Fruit fly (Drosophila melanogaster) whole organism, embryonic: Measurements from ENCODE around the gene CG8861.

ENCODE experiments used
- Awh ChIP-seq: fragments of 200-800 bp; sonication (Bioruptor generic); IDR thresholded peaks from 2 replicates; pipeline ENCODE4, ENCODE4 v1.3.6; 2022; ENCODE audit warnings: missing biosample characterization, missing genetic modification characterization
- B-H1 ChIP-seq: fragments of 200-800 bp; sonication (Bioruptor generic); IDR thresholded peaks from 3 replicates; pipeline ENCODE4 v1.3.6; 2022; ENCODE audit warnings: missing biosample characterization, missing genetic modification characterization
- BtbVII ChIP-seq: fragments of 200-800 bp; sonication (Bioruptor generic); optimal IDR thresholded peaks from 3 replicates; lab custom pipeline; 2017; ENCODE audit warnings: missing biosample characterization, mild to moderate bottlenecking, missing genetic modification characterization
- CG10147 ChIP-seq: fragments of 200-800 bp; sonication (Bioruptor generic); optimal IDR thresholded peaks from 2 replicates; lab custom pipeline; 2019; ENCODE audit warnings: missing biosample characterization, mild to moderate bottlenecking, missing genetic modification characterization, moderate library complexity
- CG10209 ChIP-seq: fragments of 200-800 bp; sonication (Bioruptor generic); optimal IDR thresholded peaks from 3 replicates; lab custom pipeline; 2017; ENCODE audit warnings: missing biosample characterization, mild to moderate bottlenecking, missing genetic modification characterization, missing genetic modification reagents
- CG10431 ChIP-seq: fragments of 200-800 bp; sonication (Bioruptor generic); optimal IDR thresholded peaks from 3 replicates; lab custom pipeline; 2018; ENCODE audit warnings: missing biosample characterization, mild to moderate bottlenecking, missing genetic modification characterization
- CG10565 ChIP-seq: fragments of 200-800 bp; sonication (Bioruptor generic); optimal IDR thresholded peaks from 3 replicates; lab custom pipeline; 2016; ENCODE audit warnings: missing biosample characterization, mild to moderate bottlenecking, missing genetic modification characterization
- CG10654 ChIP-seq: fragments of 200-800 bp; sonication (Bioruptor generic); optimal IDR thresholded peaks from 2 replicates; lab custom pipeline; 2016; ENCODE audit warnings: missing biosample characterization, missing genetic modification characterization
- CG11456 ChIP-seq: fragments of 200-800 bp; sonication (Bioruptor generic); IDR thresholded peaks from 3 replicates; pipeline ENCODE4 v1.3.6; 2022; ENCODE audit warnings: missing biosample characterization, missing genetic modification characterization
- CG15073 ChIP-seq: fragments of 200-800 bp; sonication (Bioruptor generic); optimal IDR thresholded peaks from 2 replicates; lab custom pipeline; 2016; ENCODE audit warnings: missing biosample characterization, missing genetic modification characterization
- CG1603 ChIP-seq: fragments of 200-800 bp; sonication (Bioruptor generic); optimal IDR thresholded peaks from 2 replicates; lab custom pipeline; 2019; ENCODE audit warnings: missing biosample characterization, mild to moderate bottlenecking, missing genetic modification characterization, moderate library complexity
- CG17186 ChIP-seq: fragments of 200-800 bp; sonication (Bioruptor generic); optimal IDR thresholded peaks from 3 replicates; lab custom pipeline; 2017; ENCODE audit warnings: missing biosample characterization, missing genetic modification reagents, missing genetic modification characterization
- CG17361 ChIP-seq: fragments of 200-800 bp; sonication (Bioruptor generic); IDR thresholded peaks from 3 replicates; pipeline ENCODE4 v1.3.6; 2022; ENCODE audit warnings: missing biosample characterization, missing genetic modification characterization
- CG17385 ChIP-seq: fragments of 200-800 bp; sonication (Bioruptor generic); optimal IDR thresholded peaks from 3 replicates; lab custom pipeline; 2018; ENCODE audit warnings: missing biosample characterization, mild to moderate bottlenecking, missing genetic modification characterization
- CG18619 ChIP-seq: fragments of 200-800 bp; sonication (Bioruptor generic); optimal IDR thresholded peaks from 3 replicates; lab custom pipeline; 2017; ENCODE audit warnings: missing biosample characterization, mild to moderate bottlenecking, missing genetic modification characterization
- CG2712 ChIP-seq: fragments of 200-800 bp; optimal IDR thresholded peaks from 3 replicates; lab custom pipeline; 2019; ENCODE audit warnings: missing biosample characterization, mild to moderate bottlenecking, missing genetic modification characterization, moderate library complexity
- CG31441 ChIP-seq: fragments of 200-800 bp; sonication (Bioruptor generic); IDR thresholded peaks from 2 replicates; pipeline ENCODE4 v1.3.6; 2022; ENCODE audit warnings: missing biosample characterization, missing genetic modification characterization
- CG6654 ChIP-seq: fragments of 200-800 bp; sonication (Bioruptor generic); optimal IDR thresholded peaks from 2 replicates; lab custom pipeline; 2017; ENCODE audit warnings: missing biosample characterization, mild to moderate bottlenecking, missing genetic modification characterization
- CG7556 ChIP-seq: fragments of 200-800 bp; sonication (Bioruptor generic); optimal IDR thresholded peaks from 2 replicates; lab custom pipeline; 2017; ENCODE audit warnings: missing biosample characterization, mild to moderate bottlenecking, missing genetic modification characterization
- CG7839 ChIP-seq: fragments of 200-800 bp; sonication (Bioruptor generic); optimal IDR thresholded peaks from 3 replicates; lab custom pipeline; 2018; ENCODE audit warnings: missing biosample characterization, mild to moderate bottlenecking, missing genetic modification characterization, moderate library complexity
- CG7963 ChIP-seq: fragments of 200-800 bp; sonication (Bioruptor generic); IDR thresholded peaks from 3 replicates; pipeline ENCODE4 v1.3.6; 2022; ENCODE audit warnings: missing biosample characterization, missing genetic modification characterization; ENCODE audit not compliant: partially characterized antibody
- CG8281 ChIP-seq: fragments of 200-800 bp; sonication (Bioruptor generic); optimal IDR thresholded peaks from 2 replicates; lab custom pipeline; 2018; ENCODE audit warnings: missing biosample characterization, mild to moderate bottlenecking, missing genetic modification characterization, moderate library complexity
- CHES-1-like ChIP-seq: fragments of 200-800 bp; sonication (Bioruptor generic); optimal IDR thresholded peaks from 2 replicates; lab custom pipeline; 2016; ENCODE audit warnings: missing biosample characterization, missing genetic modification characterization
- D19A ChIP-seq: fragments of 200-800 bp; optimal IDR thresholded peaks from 3 replicates; lab custom pipeline; 2019; ENCODE audit warnings: missing biosample characterization, mild to moderate bottlenecking, missing genetic modification characterization, moderate library complexity
- Deaf1 ChIP-seq: fragments of 200-800 bp; optimal IDR thresholded peaks from 3 replicates; lab custom pipeline; 2019; ENCODE audit warnings: missing biosample characterization, mild to moderate bottlenecking, missing genetic modification characterization, moderate library complexity
- Hand ChIP-seq: fragments of 200-800 bp; sonication (Bioruptor generic); optimal IDR thresholded peaks from 2 replicates; lab custom pipeline; 2017; ENCODE audit warnings: mild to moderate bottlenecking, missing biosample characterization, missing genetic modification reagents, missing genetic modification characterization
- Hmx ChIP-seq: fragments of 200-800 bp; sonication (Bioruptor generic); optimal IDR thresholded peaks from 2 replicates; lab custom pipeline; 2016; ENCODE audit warnings: missing biosample characterization, missing genetic modification characterization
- Hr51 ChIP-seq, 2 experiments: fragments of 200-800 bp; sonication (Bioruptor generic); optimal IDR thresholded peaks; 2 replicates in 1 of 2; 3 replicates in 1 of 2; lab custom pipeline; 2016 to 2018; ENCODE audit warnings: missing biosample characterization in 2 of 2, missing genetic modification characterization in 2 of 2, mild to moderate bottlenecking in 1 of 2, moderate library complexity in 1 of 2
- Lim3 ChIP-seq: fragments of 200-800 bp; sonication (Bioruptor generic); IDR thresholded peaks from 2 replicates; pipeline ENCODE4 v1.3.6; 2022; ENCODE audit warnings: missing biosample characterization, missing genetic modification characterization
- crc ChIP-seq: fragments of 200-800 bp; sonication (Bioruptor generic); optimal IDR thresholded peaks from 2 replicates; lab custom pipeline; 2016; ENCODE audit warnings: missing biosample characterization, missing genetic modification characterization
- dmrt99B ChIP-seq: fragments of 200-800 bp; sonication (Bioruptor generic); optimal IDR thresholded peaks from 2 replicates; lab custom pipeline; 2018; ENCODE audit warnings: missing biosample characterization, mild to moderate bottlenecking, missing genetic modification characterization, moderate library complexity
- eyg ChIP-seq: fragments of 200-800 bp; sonication (Bioruptor generic); optimal IDR thresholded peaks from 3 replicates; lab custom pipeline; 2016; ENCODE audit warnings: missing biosample characterization, missing genetic modification characterization
- fd64A ChIP-seq: fragments of 200-800 bp; sonication (Bioruptor generic); optimal IDR thresholded peaks from 3 replicates; lab custom pipeline; 2018; ENCODE audit warnings: missing biosample characterization, mild to moderate bottlenecking, missing genetic modification characterization
- her ChIP-seq: fragments of 200-800 bp; sonication (Bioruptor generic); optimal IDR thresholded peaks from 2 replicates; lab custom pipeline; 2016; ENCODE audit warnings: missing biosample characterization, missing genetic modification characterization
- jumu ChIP-seq: fragments of 200-800 bp; sonication (Bioruptor generic); optimal IDR thresholded peaks from 3 replicates; lab custom pipeline; 2016; ENCODE audit warnings: missing biosample characterization, missing genetic modification characterization
- lov ChIP-seq, 2 experiments: fragments of 200-800 bp in 1 of 2; fragments of >200 bp in 1 of 2; sonication (Bioruptor generic) in 1 of 2; IDR thresholded peaks in 1 of 2; optimal IDR thresholded peaks in 1 of 2; 2 replicates in 1 of 2; 3 replicates in 1 of 2; pipeline versions ENCODE4 v1.3.6 to Lab custom; 2017 to 2022; ENCODE audit warnings: missing biosample characterization in 1 of 2, missing genetic modification characterization in 1 of 2
- nerfin-1 ChIP-seq: fragments of 200-800 bp; sonication (Bioruptor generic); optimal IDR thresholded peaks from 3 replicates; lab custom pipeline; 2019; ENCODE audit warnings: missing biosample characterization, mild to moderate bottlenecking, missing genetic modification characterization, moderate library complexity
- nmo ChIP-seq: fragments of 200-800 bp; sonication (Bioruptor generic); optimal IDR thresholded peaks from 2 replicates; lab custom pipeline; 2018; ENCODE audit warnings: missing biosample characterization, mild to moderate bottlenecking, missing genetic modification characterization, moderate library complexity
- odd ChIP-seq: fragments of 200-800 bp; sonication (Bioruptor generic); optimal IDR thresholded peaks from 2 replicates; lab custom pipeline; 2017; ENCODE audit warnings: missing biosample characterization, mild to moderate bottlenecking, missing genetic modification characterization
- salm ChIP-seq: fragments of 200-800 bp; sonication (Bioruptor generic); optimal IDR thresholded peaks from 2 replicates; lab custom pipeline; 2018; ENCODE audit warnings: missing biosample characterization, mild to moderate bottlenecking, missing genetic modification characterization
- sens ChIP-seq: fragments of 200-800 bp; sonication (Bioruptor generic); peaks from one replicate; lab custom pipeline; 2016; ENCODE audit warnings: missing biosample characterization, missing genetic modification characterization
- sug ChIP-seq: fragments of 200-800 bp; optimal IDR thresholded peaks from 2 replicates; lab custom pipeline; 2019; ENCODE audit warnings: missing biosample characterization, mild to moderate bottlenecking, missing genetic modification characterization, moderate library complexity
- tio ChIP-seq: fragments of 200-800 bp; sonication (Bioruptor generic); optimal IDR thresholded peaks from 2 replicates; lab custom pipeline; 2017; ENCODE audit warnings: missing biosample characterization, missing genetic modification characterization, inconsistent platforms
- tup ChIP-seq: fragments of 200-800 bp; sonication (Bioruptor generic); optimal IDR thresholded peaks from 2 replicates; lab custom pipeline; 2016; ENCODE audit warnings: missing biosample characterization, mild to moderate bottlenecking, missing genetic modification characterization, moderate library complexity
- vnd ChIP-seq: fragments of 200-800 bp; sonication (Bioruptor generic); IDR thresholded peaks from 3 replicates; pipeline ENCODE4 v1.3.6; 2022; ENCODE audit warnings: missing biosample characterization, missing genetic modification characterization; ENCODE audit not compliant: partially characterized antibody
- vvl ChIP-seq: fragments of 200-800 bp; sonication (Bioruptor generic); IDR thresholded peaks from 2 replicates; pipeline ENCODE4 v1.3.6; 2022; ENCODE audit warnings: missing biosample characterization, missing genetic modification characterization
- wek ChIP-seq: fragments of 200-800 bp; sonication (Bioruptor generic); optimal IDR thresholded peaks from 3 replicates; lab custom pipeline; 2018; ENCODE audit warnings: missing biosample characterization, mild to moderate bottlenecking, missing genetic modification characterization, moderate library complexity
- zen ChIP-seq: fragments of 200-800 bp; sonication (Bioruptor generic); optimal IDR thresholded peaks from 3 replicates; lab custom pipeline; 2018; ENCODE audit warnings: missing biosample characterization, mild to moderate bottlenecking, missing genetic modification characterization, moderate library complexity
- zfh2 ChIP-seq: fragments of 200-800 bp; sonication (Bioruptor generic); optimal IDR thresholded peaks from 2 replicates; lab custom pipeline; 2016; ENCODE audit warnings: missing biosample characterization, missing genetic modification characterization

Gene CG8861

dm6 chr3R:9347702-9348378 lies 19.5 kb upstream of the CG8861 start (continued):
- TF ChIP-seq CG10209 (GFP tag; lab: Kevin White, UChicago) = no peak
- peak; percentile 37; the same call in 1 of the 3 replicates for TF ChIP-seq CG17361
- TF ChIP-seq CG2712 (tag; lab: Kevin White, UChicago) = peak; percentile 29
- TF ChIP-seq BtbVII = no peak
- no peak for TF ChIP-seq CG10431 (GFP tag; lab: Kevin White, UChicago)
- TF ChIP-seq Hand (GFP tag; lab: Kevin White, UChicago) = no peak
- TF ChIP-seq CG10147 (GFP tag; lab: Kevin White, UChicago) = no peak
- TF ChIP-seq CG18619 (GFP tag; lab: Kevin White, UChicago) = no peak
- no peak for TF ChIP-seq zen
- TF ChIP-seq CG8281 (tag; lab: Kevin White, UChicago) = no peak
- TF ChIP-seq nmo (GFP tag; lab: Kevin White, UChicago) = no peak
- TF ChIP-seq CG17186 = no peak
- TF ChIP-seq B-H1 (GFP tag; lab: Robert Waterston, UW) = no peak
- TF ChIP-seq CG17385 = no peak
- no peak for TF ChIP-seq zfh2 (GFP tag; lab: Kevin White, UChicago)
- peak; percentile 20 for TF ChIP-seq CG7839 (tag; lab: Kevin White, UChicago)
- 0 out of 2 replicates have a peak, but pooled peaks have one; percentile 39 for TF ChIP-seq CG31441 (GFP tag; lab: Robert Waterston, UW)
- no peak for TF ChIP-seq Hr51 (GFP tag; optimal IDR thresholded peaks at IDR 0.05; lab: Kevin White, UChicago)
- no peak for TF ChIP-seq lov (optimal IDR thresholded peaks at IDR 0.05; lab: Kevin White, UChicago)
- no peak for TF ChIP-seq lov (GFP tag; IDR thresholded peaks at IDR 0.05; lab: Robert Waterston, UW)
- no peak for TF ChIP-seq odd (GFP tag; lab: Kevin White, UChicago)
- no peak for TF ChIP-seq CG10565
- TF ChIP-seq Awh (GFP tag; lab: Robert Waterston, UW) = no peak
- TF ChIP-seq salm (tag; lab: Kevin White, UChicago) = no peak
- no peak for TF ChIP-seq her
- TF ChIP-seq CG15073 (GFP tag; lab: Kevin White, UChicago) = no peak
- no peak for TF ChIP-seq jumu (GFP tag; lab: Kevin White, UChicago)
- no peak for TF ChIP-seq CG7556
- TF ChIP-seq tup (GFP tag; lab: Kevin White, UChicago) = no peak
- TF ChIP-seq CHES-1-like (GFP tag; lab: Kevin White, UChicago) = no peak
- TF ChIP-seq nerfin-1 (tag; lab: Kevin White, UChicago) = no peak
- no peak for TF ChIP-seq Hmx
- TF ChIP-seq CG7963 (GFP tag; lab: Robert Waterston, UW) = no peak
- no peak for TF ChIP-seq Deaf1 (tag; lab: Kevin White, UChicago)
- TF ChIP-seq CG10654 (GFP tag; lab: Kevin White, UChicago) = no peak
- TF ChIP-seq vvl (GFP tag; lab: Robert Waterston, UW) = no peak
- no peak for TF ChIP-seq sug (tag; lab: Kevin White, UChicago)
- no peak for TF ChIP-seq eyg (GFP tag; lab: Kevin White, UChicago)
- no peak for TF ChIP-seq fd64A (GFP tag; lab: Kevin White, UChicago)
- TF ChIP-seq tio (GFP tag; lab: Kevin White, UChicago) = peak; percentile 20
- TF ChIP-seq Lim3 (GFP tag; lab: Robert Waterston, UW) = no peak
- TF ChIP-seq CG11456 (GFP tag; lab: Robert Waterston, UW) = no peak
- TF ChIP-seq D19A = peak; percentile 5
- TF ChIP-seq wek = no peak
- no peak for TF ChIP-seq CG6654 (GFP tag; lab: Kevin White, UChicago)
- no peak for TF ChIP-seq vnd
- TF ChIP-seq crc (GFP tag; lab: Kevin White, UChicago) = no peak
- TF ChIP-seq CG1603 (tag; lab: Kevin White, UChicago) = peak; percentile 19
- TF ChIP-seq sens (GFP tag; lab: Kevin White, UChicago) = peak; percentile 47
- TF ChIP-seq dmrt99B (tag; lab: Kevin White, UChicago) = no peak
